ENCODE assay signal across 1 fruit fly cellular context in genomic region chr3R:21938464-21939095, dm6.
A peak's percentile ranks its signal among the peaks of the same experiment; 100 is the strongest.
TF ChIP-seq lines count a peak whose summit lies in the region.

No protein-coding gene starts in this region.

TF ChIP-seq in whole organism, prepupa, 60 proteins besides CTCF, POLR2A, EP300 and RAD21 (continued from another document):
- TF ChIP-seq Hr4 (GFP tag; optimal IDR thresholded peaks at IDR 0.05; lab: Kevin White, UChicago) = no peak
- TF ChIP-seq spab (GFP tag; optimal IDR thresholded peaks at IDR 0.05; lab: Kevin White, UChicago) = peak; percentile 47
- no peak for TF ChIP-seq fd59A (GFP tag; optimal IDR thresholded peaks at IDR 0.05; lab: Kevin White, UChicago)
- TF ChIP-seq OdsH (GFP tag; optimal IDR thresholded peaks at IDR 0.05; lab: Kevin White, UChicago) = no peak
- no peak for TF ChIP-seq fd85E (GFP tag; optimal IDR thresholded peaks at IDR 0.05; lab: Kevin White, UChicago)
- no peak for TF ChIP-seq net (GFP tag; optimal IDR thresholded peaks at IDR 0.05; lab: Kevin White, UChicago)
- peak; percentile 43 for TF ChIP-seq CG6276 (GFP tag; optimal IDR thresholded peaks at IDR 0.05; lab: Kevin White, UChicago)
- no peak for TF ChIP-seq CG6792 (GFP tag; optimal IDR thresholded peaks at IDR 0.05; lab: Kevin White, UChicago)
- peak; percentile 73 for TF ChIP-seq CG9139 (GFP tag; optimal IDR thresholded peaks at IDR 0.05; lab: Kevin White, UChicago)
- peak; percentile 24; the same call in 1 of the 2 replicates for TF ChIP-seq CG15336 (GFP tag; IDR thresholded peaks at IDR 0.05; lab: Robert Waterston, UW)
- TF ChIP-seq CG3032 (tag; optimal IDR thresholded peaks at IDR 0.05; lab: Kevin White, UChicago) = peak; percentile 16
- no peak for TF ChIP-seq CG8632 (GFP tag; optimal IDR thresholded peaks at IDR 0.05; lab: Kevin White, UChicago)
- TF ChIP-seq fkh (GFP tag; optimal IDR thresholded peaks at IDR 0.05; lab: Kevin White, UChicago) = no peak
- TF ChIP-seq Sox15 (GFP tag; optimal IDR thresholded peaks at IDR 0.05; lab: Kevin White, UChicago) = no peak
- no peak for TF ChIP-seq Eip93F (GFP tag; optimal IDR thresholded peaks at IDR 0.05; lab: Kevin White, UChicago)
- TF ChIP-seq salr (GFP tag; optimal IDR thresholded peaks at IDR 0.05; lab: Kevin White, UChicago) = peak in 1 of 2 experiments; percentile 12
- no peak for TF ChIP-seq CG11902 (GFP tag; optimal IDR thresholded peaks at IDR 0.05; lab: Kevin White, UChicago)
- TF ChIP-seq cyc (GFP tag; optimal IDR thresholded peaks at IDR 0.05; lab: Kevin White, UChicago) = no peak
- TF ChIP-seq CG4318 (GFP tag; optimal IDR thresholded peaks at IDR 0.05; lab: Kevin White, UChicago) = no peak
- no peak for TF ChIP-seq pdm3 (GFP tag; optimal IDR thresholded peaks at IDR 0.05; lab: Kevin White, UChicago)
- TF ChIP-seq Blimp-1 (GFP tag; optimal IDR thresholded peaks at IDR 0.05; lab: Kevin White, UChicago) = no peak
- TF ChIP-seq Hr39 (GFP tag; optimal IDR thresholded peaks at IDR 0.05; lab: Kevin White, UChicago) = no peak
- TF ChIP-seq lz (GFP tag; optimal IDR thresholded peaks at IDR 0.05; lab: Kevin White, UChicago) = no peak
- peak; percentile 75 for TF ChIP-seq dsx (GFP tag; optimal IDR thresholded peaks at IDR 0.05; lab: Kevin White, UChicago; ENCODE audit: poor library complexity, severe bottlenecking)
- peak; percentile 77 for TF ChIP-seq CG6808 (GFP tag; optimal IDR thresholded peaks at IDR 0.05; lab: Kevin White, UChicago)
- peak; percentile 3 for TF ChIP-seq CG1621 (tag; optimal IDR thresholded peaks at IDR 0.05; lab: Kevin White, UChicago)
- no peak for TF ChIP-seq CG11294 (GFP tag; IDR thresholded peaks at IDR 0.05; lab: Robert Waterston, UW)
- no peak for TF ChIP-seq dac (GFP tag; optimal IDR thresholded peaks at IDR 0.05; lab: Kevin White, UChicago)
- peak; percentile 4 for TF ChIP-seq CG34406 (GFP tag; optimal IDR thresholded peaks at IDR 0.05; lab: Kevin White, UChicago)
- no peak for TF ChIP-seq svp (GFP tag; lab: Kevin White, UChicago)
- peak; percentile 29 for TF ChIP-seq vri (GFP tag; optimal IDR thresholded peaks at IDR 0.05; lab: Kevin White, UChicago)
